Worm (Caenorhabditis elegans): ENCODE results near the gene lact-1.

The lact-1 gene

ce11 chrX:7290859-7291628, 30.9 kb upstream of the lact-1 start:
- TF ChIP-seq hnd-1 (tag; optimal IDR thresholded peaks at IDR 0.05) (no peak), sea-1 (GFP tag; conservative IDR thresholded peaks at IDR 0.05) (no peak), ama-1 (optimal IDR thresholded peaks at IDR 0.05) (no peak), scrt-1 (GFP tag; IDR thresholded peaks at IDR 0.05) (no peak), ceh-13 (GFP tag; optimal IDR thresholded peaks at IDR 0.05) (no peak), flt-1 (GFP tag; IDR thresholded peaks at IDR 0.05) (no peak), hmbx-1 (tag; optimal IDR thresholded peaks at IDR 0.05) (no peak), hmg-4 (GFP tag; optimal IDR thresholded peaks at IDR 0.05) (no peak), pes-1 (GFP tag; IDR thresholded peaks at IDR 0.05) (no peak), tbx-11 (GFP tag; IDR thresholded peaks at IDR 0.05) (no peak), B0310.2 (tag; optimal IDR thresholded peaks at IDR 0.05) (no peak), ets-7 (tag; optimal IDR thresholded peaks at IDR 0.05) (no peak), F13C5.2 (tag; optimal IDR thresholded peaks at IDR 0.05) (no peak), tra-4 (tag; optimal IDR thresholded peaks at IDR 0.05) (no peak), ceh-36 (tag; optimal IDR thresholded peaks at IDR 0.05) (no peak), aly-1 (tag; optimal IDR thresholded peaks at IDR 0.05) (no peak), tbx-37 (GFP tag; conservative IDR thresholded peaks at IDR 0.05) (no peak)

ce11 chrX:7289565-7289964, 29.4 kb upstream of the lact-1 start:
- TF ChIP-seq ama-1 (optimal IDR thresholded peaks at IDR 0.05) = no peak
- no peak for TF ChIP-seq hnd-1 (tag; optimal IDR thresholded peaks at IDR 0.05)
- TF ChIP-seq hmbx-1 (tag; optimal IDR thresholded peaks at IDR 0.05) = no peak
- no peak for TF ChIP-seq pes-1 (GFP tag; IDR thresholded peaks at IDR 0.05)
- TF ChIP-seq flt-1 (GFP tag; IDR thresholded peaks at IDR 0.05) = no peak
- no peak for TF ChIP-seq hmg-4 (GFP tag; optimal IDR thresholded peaks at IDR 0.05)
- no peak for TF ChIP-seq aly-1 (tag; optimal IDR thresholded peaks at IDR 0.05)
- TF ChIP-seq ceh-13 (GFP tag; optimal IDR thresholded peaks at IDR 0.05) = no peak
- TF ChIP-seq scrt-1 (GFP tag; IDR thresholded peaks at IDR 0.05) = no peak
- TF ChIP-seq tbx-37 (GFP tag; conservative IDR thresholded peaks at IDR 0.05) = no peak
- TF ChIP-seq tbx-11 (GFP tag; IDR thresholded peaks at IDR 0.05) = no peak
- no peak for TF ChIP-seq ceh-36 (tag; optimal IDR thresholded peaks at IDR 0.05)
- no peak for TF ChIP-seq sea-1 (GFP tag; conservative IDR thresholded peaks at IDR 0.05)
- TF ChIP-seq F13C5.2 (tag; optimal IDR thresholded peaks at IDR 0.05) = no peak
- no peak for TF ChIP-seq ets-7 (tag; optimal IDR thresholded peaks at IDR 0.05)
- no peak for TF ChIP-seq B0310.2 (tag; optimal IDR thresholded peaks at IDR 0.05)
- no peak for TF ChIP-seq tra-4 (tag; optimal IDR thresholded peaks at IDR 0.05)

ce11 chrX:7284724-7285184, 24.6 kb upstream of the lact-1 start:
- TF ChIP-seq pes-1 (GFP tag; IDR thresholded peaks at IDR 0.05) (no peak), B0310.2 (tag; optimal IDR thresholded peaks at IDR 0.05) (no peak), hnd-1 (tag; optimal IDR thresholded peaks at IDR 0.05) (no peak), F13C5.2 (tag; optimal IDR thresholded peaks at IDR 0.05) (no peak), flt-1 (GFP tag; IDR thresholded peaks at IDR 0.05) (no peak), tbx-11 (GFP tag; IDR thresholded peaks at IDR 0.05) (no peak), hmbx-1 (tag; optimal IDR thresholded peaks at IDR 0.05) (no peak), hmg-4 (GFP tag; optimal IDR thresholded peaks at IDR 0.05) (no peak), ama-1 (optimal IDR thresholded peaks at IDR 0.05) (no peak), tbx-37 (GFP tag; conservative IDR thresholded peaks at IDR 0.05) (no peak), ets-7 (tag; optimal IDR thresholded peaks at IDR 0.05) (no peak), ceh-36 (tag; optimal IDR thresholded peaks at IDR 0.05) (no peak), sea-1 (GFP tag; conservative IDR thresholded peaks at IDR 0.05) (no peak)

DNA sequence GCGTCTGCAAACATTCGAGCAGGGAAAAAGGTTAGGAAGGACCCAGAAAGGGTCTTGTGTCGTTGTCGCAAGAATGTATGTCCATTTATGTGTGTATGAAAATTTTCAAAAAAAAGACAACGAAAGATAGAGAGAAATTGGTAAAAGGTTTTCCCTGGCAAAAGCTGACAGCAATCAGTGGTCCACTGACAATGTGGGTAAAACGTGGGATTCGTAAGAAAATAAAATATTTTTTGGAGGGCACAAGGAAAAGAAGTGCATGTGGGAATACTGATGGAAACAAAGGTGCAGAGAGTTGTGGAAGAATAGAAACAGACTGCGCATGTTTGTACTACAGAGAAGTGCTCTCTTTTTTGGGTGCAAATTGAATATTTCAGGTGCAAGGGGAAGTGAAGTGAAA, 23.0 kb upstream of the lact-1 start:
- TF ChIP-seq ceh-36 (tag; optimal IDR thresholded peaks at IDR 0.05) (no peak), hmbx-1 (tag; optimal IDR thresholded peaks at IDR 0.05) (no peak), F13C5.2 (tag; optimal IDR thresholded peaks at IDR 0.05) (no peak), ets-7 (tag; optimal IDR thresholded peaks at IDR 0.05) (no peak), hnd-1 (tag; optimal IDR thresholded peaks at IDR 0.05) (no peak), tra-4 (tag; optimal IDR thresholded peaks at IDR 0.05) (no peak), flt-1 (GFP tag; IDR thresholded peaks at IDR 0.05) (no peak), tbx-37 (GFP tag; conservative IDR thresholded peaks at IDR 0.05) (no peak), pes-1 (GFP tag; IDR thresholded peaks at IDR 0.05) (no peak), ama-1 (optimal IDR thresholded peaks at IDR 0.05) (no peak), ceh-13 (GFP tag; optimal IDR thresholded peaks at IDR 0.05) (no peak)

- TF ChIP-seq ets-7 (tag; optimal IDR thresholded peaks at IDR 0.05) = no peak
- TF ChIP-seq hmg-4 (GFP tag; optimal IDR thresholded peaks at IDR 0.05) = peak; percentile 17
- no peak for TF ChIP-seq F13C5.2 (tag; optimal IDR thresholded peaks at IDR 0.05)
- TF ChIP-seq scrt-1 (GFP tag; IDR thresholded peaks at IDR 0.05) = no peak
- TF ChIP-seq pes-1 (GFP tag; IDR thresholded peaks at IDR 0.05) = no peak
- no peak for TF ChIP-seq ceh-36 (tag; optimal IDR thresholded peaks at IDR 0.05)
These were observed 21.2 kb upstream of the lact-1 start for ce11 chrX:7281347-7281746.

DNA sequence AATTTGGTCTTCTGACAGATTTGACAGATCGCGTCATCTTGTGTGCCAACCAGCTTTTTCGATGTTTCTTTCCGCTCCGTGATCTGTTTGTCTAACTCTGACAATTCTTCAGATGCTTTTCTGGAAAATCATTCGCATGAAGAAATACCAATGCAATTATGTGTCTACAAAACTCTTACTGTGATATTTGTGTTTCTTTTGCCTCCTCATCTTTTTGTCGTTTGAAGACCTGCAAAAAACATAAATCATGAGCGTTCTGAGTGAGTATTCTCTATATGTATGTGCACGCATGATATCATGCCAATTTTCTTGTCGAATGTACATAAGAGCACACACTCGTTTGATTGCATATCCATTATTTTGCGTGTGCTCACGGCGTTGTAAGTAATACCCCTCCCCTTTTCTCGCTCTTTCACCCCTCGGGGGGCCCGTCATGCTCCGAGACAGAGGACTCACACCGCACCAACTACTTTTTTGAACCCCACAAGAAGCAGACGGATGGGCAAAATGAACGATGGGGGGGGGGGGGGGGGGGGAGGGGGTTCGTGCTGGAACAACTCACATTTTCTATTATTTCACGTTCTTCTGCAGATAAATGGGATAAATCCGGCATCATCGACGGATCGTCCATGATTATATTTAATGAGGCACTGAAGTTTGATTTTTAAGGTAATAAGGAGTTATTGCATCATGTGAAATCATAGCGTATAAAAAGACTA, 19.7 kb upstream of the lact-1 start, which contains the start of gene unc-10:
unc-10 (minus strand) TSS at position 652 of the 719 bp plus-strand sequence.
- TF ChIP-seq ets-7 (tag; optimal IDR thresholded peaks at IDR 0.05) (no peak), hmg-4 (GFP tag; optimal IDR thresholded peaks at IDR 0.05) (no peak), ama-1 (optimal IDR thresholded peaks at IDR 0.05) (no peak), B0310.2 (tag; optimal IDR thresholded peaks at IDR 0.05) (no peak), scrt-1 (GFP tag; IDR thresholded peaks at IDR 0.05) (no peak), F13C5.2 (tag; optimal IDR thresholded peaks at IDR 0.05) (no peak), aly-1 (tag; optimal IDR thresholded peaks at IDR 0.05) (no peak), tbx-37 (GFP tag; conservative IDR thresholded peaks at IDR 0.05) (no peak), ceh-13 (GFP tag; optimal IDR thresholded peaks at IDR 0.05) (no peak), pes-1 (GFP tag; IDR thresholded peaks at IDR 0.05) (no peak), tra-4 (tag; optimal IDR thresholded peaks at IDR 0.05) (no peak), flt-1 (GFP tag; IDR thresholded peaks at IDR 0.05) (no peak), ceh-36 (tag; optimal IDR thresholded peaks at IDR 0.05) (no peak)

All from whole organism, early embryonic.